Worm (Caenorhabditis elegans): ENCODE measurements around the gene mig-17.
"Not testable (repeated sequence)": the region's sequence is repeated elsewhere in the genome, so short reads cannot be mapped to it uniquely, and the experiment has no call there.

mig-17 gene

DNA sequence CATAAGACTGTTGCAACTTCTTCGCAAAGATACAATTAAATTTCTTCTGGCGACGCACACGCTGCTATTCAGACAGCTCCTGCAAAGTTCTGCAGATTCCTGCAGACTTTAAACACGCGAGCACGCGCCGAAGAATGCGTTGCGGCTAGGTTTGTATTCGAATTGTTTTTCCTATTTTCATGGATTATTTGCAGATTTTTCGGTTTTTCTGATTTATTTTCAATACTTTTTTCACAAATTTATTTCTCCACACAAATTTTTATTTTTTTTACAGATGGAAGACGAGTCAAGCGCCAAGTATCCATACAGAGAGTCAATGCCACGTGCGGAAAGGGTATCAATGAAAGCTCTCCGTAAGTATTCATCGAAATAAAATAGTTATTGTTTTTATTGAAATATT lies 29.2 kb downstream of the mig-17 start, which contains the start of gene T11F9.7:
TSS of gene T11F9.7 (plus strand) at position 301 of the 400 bp plus-strand sequence.
- not testable (repeated sequence) for TF ChIP-seq pax-3 (tag; optimal IDR thresholded peaks at IDR 0.05); mab-9 (GFP tag; IDR thresholded peaks at IDR 0.05); efl-1 (optimal IDR thresholded peaks at IDR 0.05); efl-1 (GFP tag; optimal IDR thresholded peaks at IDR 0.05 in 1 of 2)

DNA sequence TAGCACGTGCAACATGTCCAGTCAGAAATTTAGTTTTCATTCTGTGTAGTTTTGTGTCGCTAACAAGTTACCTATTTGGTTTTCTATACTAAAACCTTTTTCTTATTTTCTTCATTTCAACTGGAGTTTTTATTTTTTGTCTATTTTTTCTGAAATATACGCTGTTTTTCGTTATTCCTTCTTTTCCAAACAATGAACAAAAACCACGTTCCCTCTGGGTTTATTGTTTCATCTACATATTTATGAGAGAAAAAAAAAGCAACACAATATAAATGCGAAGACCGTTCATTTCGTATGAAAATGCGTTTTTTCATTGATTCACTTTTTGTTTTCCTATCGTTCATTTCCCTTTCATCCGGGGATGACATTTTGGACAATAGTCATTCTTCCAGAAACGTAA lies 32.9 kb downstream of the mig-17 start, which contains the start of gene T11F9.22:
TSS of gene T11F9.22 (plus strand) at position 301 of the 400 bp plus-strand sequence.
- TF ChIP-seq nhr-12 (tag; optimal IDR thresholded peaks at IDR 0.05) (no peak), efl-1 (optimal IDR thresholded peaks at IDR 0.05) (no peak), efl-1 (GFP tag; optimal IDR thresholded peaks at IDR 0.05 in 1 of 2) (peak in 1 of 2 experiments; percentile 64)

DNA sequence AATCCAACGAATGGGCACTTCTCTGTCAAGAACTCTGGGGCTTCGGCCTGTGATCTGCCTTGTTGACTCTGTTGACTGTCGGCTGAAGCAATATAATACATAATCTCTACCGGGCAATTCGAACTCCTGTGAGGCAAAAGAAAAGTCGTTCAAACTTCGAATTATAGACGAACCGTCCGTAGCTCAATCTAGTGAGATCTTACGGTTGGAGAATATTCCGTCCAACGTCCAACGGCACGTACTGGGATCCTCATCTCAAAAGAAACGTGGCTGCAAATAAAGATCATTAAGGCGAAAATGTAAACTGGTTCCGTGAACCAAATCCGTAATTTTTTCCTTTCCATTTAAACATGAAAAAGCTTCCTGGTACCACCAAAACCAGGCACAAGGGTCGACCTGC lies 34.2 kb downstream of the mig-17 start, which contains the start of gene T11F9.14:
TSS of gene T11F9.14 (minus strand) at position 101 of the 400 bp plus-strand sequence.
- not testable (repeated sequence) for TF ChIP-seq zip-4 (GFP tag; optimal IDR thresholded peaks at IDR 0.05); blmp-1 (tag; optimal IDR thresholded peaks at IDR 0.05); lir-3 (tag; optimal IDR thresholded peaks at IDR 0.05; ENCODE audit: poor library complexity)

DNA sequence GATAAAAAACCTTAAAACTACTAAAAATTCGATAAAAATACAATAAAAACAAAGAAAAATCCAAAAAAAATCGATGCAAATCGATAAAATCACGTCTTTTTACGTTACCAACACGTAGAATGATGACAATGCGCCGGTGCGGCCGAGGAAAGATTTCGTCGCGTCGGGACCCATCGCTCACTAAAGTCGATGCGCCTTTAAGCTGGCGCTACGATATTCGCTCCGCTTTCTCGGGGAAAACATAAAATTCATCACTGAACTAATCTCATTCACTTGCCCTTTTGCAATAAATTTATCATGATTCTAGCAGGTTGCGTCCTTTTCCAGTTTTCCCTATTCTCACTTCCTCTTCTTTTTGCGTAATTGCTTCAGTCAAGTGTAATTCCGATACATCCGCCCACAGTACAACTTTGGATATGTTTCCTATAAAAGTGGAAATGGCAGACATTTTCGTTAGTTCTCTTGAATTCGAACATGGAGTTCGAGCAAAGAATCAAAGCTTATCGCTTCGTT lies 37.2 kb downstream of the mig-17 start, which contains the start of gene col-157:
TSS of gene col-157 (plus strand) at position 463 of the 513 bp plus-strand sequence.
- not testable (repeated sequence) for TF ChIP-seq elt-3, rnt-1, F16B12.6 (tag; optimal IDR thresholded peaks at IDR 0.05)

DNA sequence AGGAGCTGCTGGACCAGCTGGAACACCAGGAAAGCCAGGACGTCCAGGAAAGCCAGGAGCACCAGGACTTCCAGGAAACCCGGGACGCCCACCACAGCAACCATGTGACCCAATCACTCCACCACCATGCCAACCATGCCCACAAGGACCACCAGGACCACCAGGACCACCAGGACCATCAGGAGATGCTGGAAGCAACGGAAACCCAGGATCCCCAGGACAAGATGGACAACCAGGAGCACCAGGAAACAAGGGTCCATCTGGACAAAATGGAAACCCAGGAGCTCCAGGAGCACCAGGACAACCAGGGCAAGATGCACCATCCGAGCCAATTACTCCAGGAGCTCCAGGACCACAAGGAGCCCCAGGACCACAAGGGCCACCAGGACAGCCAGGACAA lies 37.9 kb downstream of the mig-17 start:
- TF ChIP-seq nhr-71 (tag; optimal IDR thresholded peaks at IDR 0.05) (no peak), nhr-90 (tag; optimal IDR thresholded peaks at IDR 0.05; ENCODE audit: poor library complexity) (no peak), skn-1 (tag; optimal IDR thresholded peaks at IDR 0.05) (no peak), isw-1 (GFP tag; IDR thresholded peaks at IDR 0.05) (no peak), ces-1 (GFP tag; optimal IDR thresholded peaks at IDR 0.05) (no peak), ceh-8 (GFP tag; optimal IDR thresholded peaks at IDR 0.05) (no peak), snu-23 (GFP tag; optimal IDR thresholded peaks at IDR 0.05) (no peak), lin-35 (GFP tag; optimal IDR thresholded peaks at IDR 0.05) (no peak), egl-13 (tag; optimal IDR thresholded peaks at IDR 0.05) (no peak), C16A3.4 (tag; optimal IDR thresholded peaks at IDR 0.05) (no peak), fkh-8 (tag; optimal IDR thresholded peaks at IDR 0.05) (no peak), ets-5 (GFP tag; IDR thresholded peaks at IDR 0.05) (no peak), tlp-1 (tag; optimal IDR thresholded peaks at IDR 0.05) (no peak), grh-1 (GFP tag; IDR thresholded peaks at IDR 0.05) (no peak)

DNA sequence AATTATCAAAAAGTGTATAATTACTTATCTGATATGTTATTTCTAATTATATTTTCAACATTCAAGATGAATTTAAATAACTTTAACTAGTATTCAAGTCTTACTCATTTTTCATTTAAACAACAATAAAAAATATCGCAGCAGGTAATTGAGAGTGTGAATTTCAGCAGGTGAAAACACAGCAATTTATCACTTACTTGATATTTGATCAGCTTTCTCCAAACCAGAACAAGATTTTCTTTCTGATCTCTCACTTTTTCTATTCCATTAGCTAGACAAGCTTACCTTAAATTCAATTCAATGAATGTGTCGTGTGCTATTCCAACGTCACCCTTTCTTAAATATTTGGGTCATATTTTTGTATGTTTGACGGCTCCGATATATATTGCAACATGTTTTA lies 39.1 kb downstream of the mig-17 start, which contains the start of gene srh-1:
TSS of gene srh-1 (plus strand) at position 301 of the 400 bp plus-strand sequence.
- TF ChIP-seq sox-4 (tag; optimal IDR thresholded peaks at IDR 0.05) (no peak), alr-1 (tag; optimal IDR thresholded peaks at IDR 0.05; ENCODE audit: borderline replicate concordance) (no peak), dsc-1 (tag; optimal IDR thresholded peaks at IDR 0.05) (no peak), ceh-63 (GFP tag; optimal IDR thresholded peaks at IDR 0.05) (no peak), ztf-11 (tag; optimal IDR thresholded peaks at IDR 0.05) (no peak), elt-3 (tag; optimal IDR thresholded peaks at IDR 0.05) (no peak), F16B12.6 (tag; optimal IDR thresholded peaks at IDR 0.05) (no peak), nhr-77 (tag; optimal IDR thresholded peaks at IDR 0.05) (no peak), hlh-4 (tag; optimal IDR thresholded peaks at IDR 0.05) (no peak), dpl-1 (GFP tag; optimal IDR thresholded peaks at IDR 0.05) (no peak), unc-98 (GFP tag; IDR thresholded peaks at IDR 0.05) (no peak), lin-39 (tag; optimal IDR thresholded peaks at IDR 0.05) (no peak), hpl-2 (GFP tag; optimal IDR thresholded peaks at IDR 0.05) (no peak), lir-3 (tag; optimal IDR thresholded peaks at IDR 0.05; ENCODE audit: poor library complexity) (no peak), nhr-20 (tag; optimal IDR thresholded peaks at IDR 0.05) (no peak), unc-62 (GFP tag; optimal IDR thresholded peaks at IDR 0.05) (no peak), lin-14 (GFP tag; optimal IDR thresholded peaks at IDR 0.05) (no peak), ceh-90 (tag; optimal IDR thresholded peaks at IDR 0.05) (no peak)
